Fruit fly (Drosophila melanogaster) whole organism, embryonic: Measurements from ENCODE around the gene CG10035.

Source experiments
- CG10366 ChIP-seq: fragments of 200-800 bp; sonication (Bioruptor generic); IDR thresholded peaks from 2 replicates; pipeline ENCODE4 v1.3.6; 2022; ENCODE audit warnings: missing biosample characterization, missing genetic modification characterization
- CG12236 ChIP-seq: fragments of 200-800 bp; sonication (Bioruptor generic); optimal IDR thresholded peaks from 2 replicates; lab custom pipeline; 2016; ENCODE audit warnings: missing biosample characterization, missing genetic modification characterization
- CG15696 ChIP-seq: fragments of 200-800 bp; sonication (Bioruptor generic); optimal IDR thresholded peaks from 2 replicates; lab custom pipeline; 2019; ENCODE audit warnings: missing biosample characterization, mild to moderate bottlenecking, missing genetic modification characterization, moderate library complexity
- CG16779 ChIP-seq: fragments of 200-800 bp; sonication (Bioruptor generic); IDR thresholded peaks from 2 replicates; pipeline ENCODE4 v1.3.6; 2022; ENCODE audit warnings: missing biosample characterization, missing genetic modification characterization
- CG18619 ChIP-seq: fragments of 200-800 bp; sonication (Bioruptor generic); optimal IDR thresholded peaks from 3 replicates; lab custom pipeline; 2017; ENCODE audit warnings: missing biosample characterization, mild to moderate bottlenecking, missing genetic modification characterization
- CG2199 ChIP-seq: fragments of 200-800 bp; sonication (Bioruptor generic); IDR thresholded peaks from 3 replicates; pipeline ENCODE4 v1.3.6; 2022; ENCODE audit warnings: missing biosample characterization, missing genetic modification characterization
- CG3163 ChIP-seq: fragments of 200-800 bp; sonication (Bioruptor generic); optimal IDR thresholded peaks from 3 replicates; lab custom pipeline; 2016; ENCODE audit warnings: missing biosample characterization, missing genetic modification characterization
- CG32772 ChIP-seq: fragments of 200-800 bp; sonication (Bioruptor generic); IDR thresholded peaks from 2 replicates; pipeline ENCODE4 v1.3.6; 2022; ENCODE audit warnings: missing biosample characterization, missing genetic modification characterization
- CG3281 ChIP-seq: fragments of 200-800 bp; sonication (Bioruptor generic); optimal IDR thresholded peaks from 3 replicates; lab custom pipeline; 2017; ENCODE audit warnings: missing biosample characterization, mild to moderate bottlenecking, missing genetic modification characterization
- CG4820 ChIP-seq: fragments of 200-800 bp; sonication (Bioruptor generic); optimal IDR thresholded peaks from 3 replicates; lab custom pipeline; 2016; ENCODE audit warnings: missing biosample characterization, missing genetic modification characterization
- CG7987 ChIP-seq: fragments of 200-800 bp; sonication (Bioruptor generic); optimal IDR thresholded peaks from 2 replicates; lab custom pipeline; 2018; ENCODE audit warnings: missing biosample characterization, mild to moderate bottlenecking, missing genetic modification characterization, moderate library complexity
- Dip3 ChIP-seq: fragments of 200-800 bp; sonication (Bioruptor generic); optimal IDR thresholded peaks from 3 replicates; lab custom pipeline; 2016; ENCODE audit warnings: missing biosample characterization, missing genetic modification characterization
- Doc3 ChIP-seq: fragments of 200-800 bp; sonication (Bioruptor generic); IDR thresholded peaks from 3 replicates; pipeline ENCODE4 v1.3.6; 2022; ENCODE audit warnings: missing biosample characterization, missing genetic modification characterization; ENCODE audit not compliant: partially characterized antibody
- Dref ChIP-seq: fragments of 200-800 bp; sonication (Bioruptor generic); IDR thresholded peaks from 2 replicates; pipeline ENCODE4 v1.3.6; 2022; ENCODE audit warnings: missing biosample characterization, missing genetic modification characterization
- Eip74EF ChIP-seq, 2 experiments: fragments of 200-800 bp in 1 of 2; fragments of >200 bp in 1 of 2; sonication (Bioruptor generic) in 1 of 2; optimal IDR thresholded peaks; 2 replicates each; lab custom pipeline; 2017 to 2019; ENCODE audit warnings: missing biosample characterization in 2 of 2, missing genetic modification characterization in 2 of 2, mild to moderate bottlenecking in 1 of 2, moderate library complexity in 1 of 2
- GATAe ChIP-seq: fragments of 200-800 bp; sonication (Bioruptor generic); conservative IDR thresholded peaks from 2 replicates; pipeline ENCODE4 v1.3.6; 2022; ENCODE audit warnings: missing biosample characterization, missing genetic modification characterization
- Hmx ChIP-seq: fragments of 200-800 bp; sonication (Bioruptor generic); optimal IDR thresholded peaks from 2 replicates; lab custom pipeline; 2016; ENCODE audit warnings: missing biosample characterization, missing genetic modification characterization
- Kr ChIP-seq: fragments of 200-800 bp; sonication (Bioruptor generic); optimal IDR thresholded peaks from 2 replicates; lab custom pipeline; 2017; ENCODE audit warnings: missing biosample characterization, mild to moderate bottlenecking, missing genetic modification characterization
- Mes4 ChIP-seq: fragments of 200-800 bp; sonication (Bioruptor generic); optimal IDR thresholded peaks from 2 replicates; lab custom pipeline; 2016; ENCODE audit warnings: missing biosample characterization, missing genetic modification characterization
- Nf-YC ChIP-seq: fragments of 200-800 bp; optimal IDR thresholded peaks from 3 replicates; lab custom pipeline; 2019; ENCODE audit warnings: missing biosample characterization, mild to moderate bottlenecking, missing genetic modification characterization, moderate library complexity
- Stat92E ChIP-seq, 3 experiments: fragments of >200 bp in 2 of 3; fragments of 200-800 bp in 1 of 3; sonication (Bioruptor generic) in 1 of 3; optimal IDR thresholded peaks; 2 replicates each; lab custom pipeline; 2017 to 2019; ENCODE audit warnings: missing biosample characterization in 3 of 3, missing genetic modification characterization in 3 of 3, mild to moderate bottlenecking in 1 of 3, moderate library complexity in 1 of 3
- Vsx1 ChIP-seq: fragments of 200-800 bp; sonication (Bioruptor generic); optimal IDR thresholded peaks from 2 replicates; lab custom pipeline; 2017; ENCODE audit warnings: missing biosample characterization, mild to moderate bottlenecking, missing genetic modification characterization, missing genetic modification reagents
- az2 ChIP-seq: fragments of 200-800 bp; sonication (Bioruptor generic); optimal IDR thresholded peaks from 3 replicates; lab custom pipeline; 2016; ENCODE audit warnings: missing biosample characterization, missing genetic modification characterization
- br ChIP-seq: fragments of >200 bp; optimal IDR thresholded peaks from 2 replicates; lab custom pipeline; 2017
- cg ChIP-seq: fragments of 200-800 bp; sonication (Bioruptor generic); optimal IDR thresholded peaks from 3 replicates; lab custom pipeline; 2019; ENCODE audit warnings: missing biosample characterization, mild to moderate bottlenecking, missing genetic modification characterization, moderate library complexity
- chinmo ChIP-seq: fragments of 200-800 bp; sonication (Bioruptor generic); IDR thresholded peaks from 4 replicates; pipeline ENCODE4 v1.3.6; 2022; ENCODE audit warnings: missing biosample characterization, missing genetic modification characterization; ENCODE audit not compliant: partially characterized antibody
- crp ChIP-seq, 2 experiments: fragments of 200-800 bp; sonication (Bioruptor generic); optimal IDR thresholded peaks; 2 replicates in 1 of 2; 3 replicates in 1 of 2; lab custom pipeline; 2017; ENCODE audit warnings: missing biosample characterization in 2 of 2, missing genetic modification characterization in 2 of 2, mild to moderate bottlenecking in 1 of 2, moderate library complexity in 1 of 2
- disco-r ChIP-seq: fragments of 200-800 bp; sonication (Bioruptor generic); optimal IDR thresholded peaks from 2 replicates; lab custom pipeline; 2016; ENCODE audit warnings: missing biosample characterization, missing genetic modification characterization
- dmrt99B ChIP-seq: fragments of 200-800 bp; sonication (Bioruptor generic); optimal IDR thresholded peaks from 2 replicates; lab custom pipeline; 2018; ENCODE audit warnings: missing biosample characterization, mild to moderate bottlenecking, missing genetic modification characterization, moderate library complexity
- dpn ChIP-seq, 2 experiments: fragments of 200-800 bp; sonication (Bioruptor generic); optimal IDR thresholded peaks; 3 replicates each; lab custom pipeline; 2016; ENCODE audit warnings: missing biosample characterization in 2 of 2, missing genetic modification characterization in 2 of 2
- gcm2 ChIP-seq: fragments of 200-800 bp; sonication (Bioruptor generic); optimal IDR thresholded peaks from 2 replicates; lab custom pipeline; 2016; ENCODE audit warnings: missing biosample characterization, missing genetic modification characterization
- gem ChIP-seq: fragments of 200-800 bp; sonication (Bioruptor generic); optimal IDR thresholded peaks from 2 replicates; lab custom pipeline; 2019; ENCODE audit warnings: missing biosample characterization, mild to moderate bottlenecking, missing genetic modification characterization, moderate library complexity
- hbn ChIP-seq: fragments of 200-800 bp; sonication (Bioruptor generic); IDR thresholded peaks from 2 replicates; pipeline ENCODE4 v1.3.6; 2022; ENCODE audit warnings: missing biosample characterization, missing genetic modification characterization; ENCODE audit not compliant: partially characterized antibody
- ind ChIP-seq: fragments of 200-800 bp; sonication (Bioruptor generic); optimal IDR thresholded peaks from 3 replicates; lab custom pipeline; 2016; ENCODE audit warnings: missing biosample characterization, missing genetic modification characterization
- kay ChIP-seq: fragments of 200-800 bp; sonication (Bioruptor generic); optimal IDR thresholded peaks from 2 replicates; lab custom pipeline; 2016; ENCODE audit warnings: missing biosample characterization, missing genetic modification characterization
- kni ChIP-seq: fragments of 200-800 bp; sonication (Bioruptor generic); optimal IDR thresholded peaks from 3 replicates; lab custom pipeline; 2017; ENCODE audit warnings: mild to moderate bottlenecking, missing biosample characterization, missing genetic modification reagents, missing genetic modification characterization
- lilli ChIP-seq: fragments of 200-800 bp; sonication (Bioruptor generic); optimal IDR thresholded peaks from 3 replicates; lab custom pipeline; 2016; ENCODE audit warnings: missing biosample characterization, missing genetic modification characterization
- lola ChIP-seq, 3 experiments: fragments of >200 bp in 2 of 3; fragments of 200-800 bp in 1 of 3; sonication (Bioruptor generic) in 1 of 3; optimal IDR thresholded peaks; 2 replicates each; lab custom pipeline; 2017 to 2019; ENCODE audit warnings: missing biosample characterization in 3 of 3, missing genetic modification characterization in 3 of 3, mild to moderate bottlenecking in 1 of 3, moderate library complexity in 1 of 3
- maf-S ChIP-seq: fragments of 200-800 bp; sonication (Bioruptor generic); optimal IDR thresholded peaks from 2 replicates; lab custom pipeline; 2016; ENCODE audit warnings: missing biosample characterization, missing genetic modification characterization
- mld ChIP-seq: fragments of 200-800 bp; sonication (Bioruptor generic); IDR thresholded peaks from 3 replicates; pipeline ENCODE4 v1.3.6; 2022; ENCODE audit warnings: missing biosample characterization, missing genetic modification characterization; ENCODE audit not compliant: partially characterized antibody
- nom ChIP-seq: fragments of 200-800 bp; sonication (Bioruptor generic); optimal IDR thresholded peaks from 2 replicates; lab custom pipeline; 2017; ENCODE audit warnings: missing biosample characterization, missing genetic modification characterization, mild to moderate bottlenecking, moderate library complexity, missing genetic modification reagents
- prd ChIP-seq, 3 experiments: fragments of >200 bp in 2 of 3; fragments of 200-800 bp in 1 of 3; sonication (Bioruptor generic) in 1 of 3; optimal IDR thresholded peaks in 2 of 3; IDR thresholded peaks in 1 of 3; 2 replicates in 2 of 3; 3 replicates in 1 of 3; pipeline versions ENCODE4 v1.3.6 to Lab custom; 2017 to 2022; ENCODE audit warnings: missing biosample characterization in 1 of 3, missing genetic modification characterization in 1 of 3
- salm ChIP-seq: fragments of 200-800 bp; sonication (Bioruptor generic); optimal IDR thresholded peaks from 2 replicates; lab custom pipeline; 2018; ENCODE audit warnings: missing biosample characterization, mild to moderate bottlenecking, missing genetic modification characterization
- sob ChIP-seq: fragments of 200-800 bp; sonication (Bioruptor generic); IDR thresholded peaks from 2 replicates; pipeline ENCODE4 v1.3.6; 2022; ENCODE audit warnings: missing biosample characterization, missing genetic modification characterization
- tap ChIP-seq: fragments of 200-800 bp; optimal IDR thresholded peaks from 3 replicates; lab custom pipeline; 2019; ENCODE audit warnings: missing biosample characterization, mild to moderate bottlenecking, missing genetic modification characterization, moderate library complexity
- tup ChIP-seq: fragments of 200-800 bp; sonication (Bioruptor generic); optimal IDR thresholded peaks from 2 replicates; lab custom pipeline; 2016; ENCODE audit warnings: missing biosample characterization, mild to moderate bottlenecking, missing genetic modification characterization, moderate library complexity
- usp ChIP-seq: fragments of >200 bp; optimal IDR thresholded peaks from 2 replicates; lab custom pipeline; 2017; ENCODE audit warnings: missing biosample characterization, missing genetic modification characterization

CG10035 gene

dm6 chr3R:12406235-12407196 is 24.0 kb upstream of the CG10035 start, which contains the start of gene CG5167:
Gene CG5167 (plus strand): TSS chr3R:12406532.
- TF ChIP-seq CG4820 (GFP tag; lab: Kevin White, UChicago) (peak; percentile 99), cg (no peak), hbn (GFP tag; lab: Robert Waterston, UW) (0 out of 2 replicates have a peak, but pooled peaks have one; percentile 17), Dip3 (GFP tag; lab: Kevin White, UChicago) (peak; percentile 7), kni (GFP tag; lab: Kevin White, UChicago) (no peak), CG16779 (no peak), mld (GFP tag; lab: Robert Waterston, UW) (no peak), gem (tag; lab: Kevin White, UChicago) (peak; percentile 78), maf-S (GFP tag; lab: Kevin White, UChicago) (no peak), crp (GFP tag; optimal IDR thresholded peaks at IDR 0.05; lab: Kevin White, UChicago) (no peak), GATAe (no peak), dpn (GFP tag; optimal IDR thresholded peaks at IDR 0.05; lab: Kevin White, UChicago) (peak in 1 of 2 experiments; percentile 49), CG2199 (GFP tag; lab: Robert Waterston, UW) (no peak), ind (GFP tag; lab: Kevin White, UChicago) (peak; percentile 27), gcm2 (GFP tag; lab: Kevin White, UChicago) (no peak), CG32772 (no peak), disco-r (GFP tag; lab: Kevin White, UChicago) (no peak), Eip74EF (GFP tag; optimal IDR thresholded peaks at IDR 0.05; lab: Kevin White, UChicago) (no peak), tup (GFP tag; lab: Kevin White, UChicago) (no peak), br (lab: Kevin White, UChicago) (no peak), CG7987 (GFP tag; lab: Kevin White, UChicago) (no peak), nom (peak; percentile 95), chinmo (0 out of 4 replicates have a peak, but pooled peaks have one; percentile 25), prd (optimal IDR thresholded peaks at IDR 0.05; lab: Kevin White, UChicago) (no peak), prd (GFP tag; IDR thresholded peaks at IDR 0.05; lab: Robert Waterston, UW) (no peak), CG3281 (GFP tag; lab: Kevin White, UChicago) (peak; percentile 24), lilli (GFP tag; lab: Kevin White, UChicago) (peak; percentile 45), CG18619 (no peak), salm (no peak), dmrt99B (no peak), tap (tag; lab: Kevin White, UChicago) (peak; percentile 60), CG15696 (tag; lab: Kevin White, UChicago) (peak; percentile 39), az2 (peak; percentile 37), CG10366 (GFP tag; lab: Robert Waterston, UW) (no peak), Hmx (no peak), lola (GFP tag; optimal IDR thresholded peaks at IDR 0.05; lab: Kevin White, UChicago) (peak in 1 of 3 experiments; percentile 49), CG3163 (GFP tag; lab: Kevin White, UChicago) (no peak), Vsx1 (GFP tag; lab: Kevin White, UChicago) (peak; percentile 9), Mes4 (no peak), Nf-YC (peak; percentile 8), Stat92E (GFP tag; optimal IDR thresholded peaks at IDR 0.05; lab: Kevin White, UChicago) (no peak), kay (GFP tag; lab: Kevin White, UChicago) (no peak), Doc3 (GFP tag; lab: Robert Waterston, UW) (peak; percentile 53; the same call in 1 of the 3 replicates), sob (GFP tag; lab: Robert Waterston, UW) (no peak), Kr (GFP tag; lab: Kevin White, UChicago) (no peak), CG12236 (GFP tag; lab: Kevin White, UChicago) (no peak), usp (GFP tag; lab: Kevin White, UChicago) (no peak), Dref (peak; percentile 49)
